Worm (Caenorhabditis elegans) whole organism, L3 larva: ENCODE results near the gene srbc-70.
"Not testable (repeated sequence)": the region's sequence is repeated elsewhere in the genome, so short reads cannot be mapped to it uniquely, and the experiment has no call there.

Source experiments
- ama-1 ChIP-seq: fragments of 150-350 bp; optimal IDR thresholded peaks from 2 replicates; lab custom pipeline; 2018
- ceh-16 ChIP-seq: sonication (generic microtip); optimal IDR thresholded peaks from 2 replicates; lab custom pipeline; 2017; ENCODE audit warnings: missing biosample characterization, missing genetic modification characterization
- eor-1 ChIP-seq, 2 experiments: fragments of 150-350 bp; optimal IDR thresholded peaks; 2 replicates each; lab custom pipeline; 2014 to 2018; ENCODE audit warnings: missing biosample characterization in 2 of 2, missing genetic modification characterization in 2 of 2
- fkh-10 ChIP-seq: sonication (generic microtip); optimal IDR thresholded peaks from 2 replicates; lab custom pipeline; 2017; ENCODE audit warnings: missing biosample characterization, missing genetic modification reagents, missing genetic modification characterization
- fkh-2 ChIP-seq: fragments of 150-350 bp; optimal IDR thresholded peaks from 2 replicates; lab custom pipeline; 2014; ENCODE audit warnings: missing biosample characterization, missing genetic modification reagents, missing genetic modification characterization
- fos-1 ChIP-seq: fragments of 150-350 bp; optimal IDR thresholded peaks from 2 replicates; lab custom pipeline; 2014; ENCODE audit warnings: missing biosample characterization, missing genetic modification characterization
- lin-15B ChIP-seq: fragments of 150-350 bp; optimal IDR thresholded peaks from 2 replicates; lab custom pipeline; 2014; ENCODE audit warnings: missing biosample characterization, missing genetic modification characterization
- lsy-12 ChIP-seq: sonication (generic microtip); optimal IDR thresholded peaks from 2 replicates; lab custom pipeline; 2016; ENCODE audit warnings: mild to moderate bottlenecking, missing genetic modification characterization, missing compliant biosample characterization
- nhr-23 ChIP-seq: fragments of 150-350 bp; optimal IDR thresholded peaks from 2 replicates; lab custom pipeline; 2014; ENCODE audit warnings: missing biosample characterization, missing genetic modification reagents, missing genetic modification characterization
- nhr-43 ChIP-seq: sonication (generic microtip); optimal IDR thresholded peaks from 2 replicates; lab custom pipeline; 2016; ENCODE audit warnings: mild to moderate bottlenecking, missing genetic modification characterization, missing compliant biosample characterization; ENCODE audit not compliant: poor library complexity, severe bottlenecking
- nhr-77 ChIP-seq: fragments of 150-350 bp; optimal IDR thresholded peaks from 2 replicates; lab custom pipeline; 2014; ENCODE audit warnings: missing biosample characterization, missing genetic modification characterization

The srbc-70 gene

ce11 chrIV:4197167-4197566 lies 30.6 kb downstream of the srbc-70 start, which contains the start of gene cyp-25A6:
TSS of gene cyp-25A6 (plus strand) at chrIV:4197467.
- not testable (repeated sequence) for TF ChIP-seq nhr-23 (tag; lab: Kevin White, UChicago); lsy-12 (tag; lab: Kevin White, UChicago); eor-1 (tag; optimal IDR thresholded peaks at IDR 0.05; lab: Kevin White, UChicago)

- not testable (repeated sequence) for TF ChIP-seq fkh-10 (GFP tag; lab: Kevin White, UChicago); lin-15B (tag; lab: Kevin White, UChicago); fkh-2 (tag; lab: Kevin White, UChicago)
Observed at ce11 chrIV:4196729-4197128, 31.1 kb downstream of the srbc-70 start, which contains the start of gene K06B9.6. TSS of gene K06B9.6 (minus strand) at chrIV:4196829.

DNA sequence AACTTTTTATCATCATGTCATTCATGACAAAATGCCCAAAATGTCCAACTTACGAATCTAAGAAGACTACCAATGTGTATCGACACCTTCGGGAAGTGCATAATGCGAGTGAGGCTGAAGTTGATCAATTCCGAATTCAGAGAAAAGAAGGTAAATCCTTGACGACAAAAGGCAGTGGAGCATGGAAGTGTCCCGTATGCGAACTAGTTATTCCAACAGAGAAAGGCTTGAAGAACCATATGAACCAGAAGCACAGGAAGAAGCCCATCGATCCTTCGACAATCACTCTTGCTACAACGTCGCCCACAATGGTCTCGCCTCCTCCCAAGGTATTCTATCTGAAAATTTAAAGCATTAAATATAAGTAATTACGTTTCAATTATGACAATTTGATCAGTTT lies 41.7 kb downstream of the srbc-70 start, which contains the start of gene K08D10.11:
Gene K08D10.11 (minus strand): TSS at position 101 of the 400 bp plus-strand sequence.
- not testable (repeated sequence) for TF ChIP-seq ceh-16 (tag; lab: Kevin White, UChicago); ama-1 (lab: Kevin White, UChicago); nhr-77 (tag; lab: Kevin White, UChicago)

- TF ChIP-seq lin-15B (tag; lab: Kevin White, UChicago) (peak; percentile 61), nhr-43 (peak; percentile 11)
Observed at ce11 chrIV:4184767-4185166, 43.0 kb downstream of the srbc-70 start.

ce11 chrIV:4178424-4178823 lies 49.4 kb downstream of the srbc-70 start, which contains the start of gene tsen-34:
TSS of gene tsen-34 (plus strand) at chrIV:4178457.
- TF ChIP-seq ceh-16 (tag; lab: Kevin White, UChicago) = no peak
- TF ChIP-seq, all 47 proteins: peak for 0

DNA sequence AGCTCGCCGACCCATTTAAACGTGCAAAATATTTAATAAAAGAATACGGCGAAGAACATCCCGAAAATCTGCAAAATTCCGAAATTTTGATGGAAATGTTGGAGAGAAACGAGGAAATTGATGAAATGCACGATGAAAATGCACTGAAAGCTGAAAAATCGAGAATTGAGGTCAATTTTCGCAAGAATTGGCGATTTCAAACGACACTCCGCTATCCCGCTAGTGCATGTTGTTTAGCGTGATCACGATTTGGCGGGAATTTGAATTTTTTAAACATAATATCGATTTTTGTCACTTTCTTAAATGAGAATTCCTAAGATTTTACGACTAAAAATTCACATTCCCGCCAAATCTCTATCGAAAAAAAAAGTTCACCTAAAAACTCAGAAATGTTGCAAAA lies 50.3 kb downstream of the srbc-70 start:
- TF ChIP-seq fos-1 (tag; lab: Kevin White, UChicago) (no peak), lin-15B (tag; lab: Kevin White, UChicago) (peak; percentile 19)
